Fruit fly (Drosophila melanogaster): ENCODE results near the gene CG10194.

dm6 chr2L:19469090-19469489 is 20.8 kb downstream of the CG10194 start:
- TF ChIP-seq CTCF (optimal IDR thresholded peaks at IDR 0.05): no peak
- TF ChIP-seq CG8478 (optimal IDR thresholded peaks at IDR 0.05): no peak

All from S2 (cell line).